Fruit fly (Drosophila melanogaster): ENCODE data around the gene CG16815.
A peak's percentile ranks its signal among the peaks of the same experiment; 100 is the strongest.

Gene CG16815

dm6 chr2L:13203437-13204137, 26.0 kb upstream of the CG16815 start, which contains the start of gene Pect (continued):
- TF ChIP-seq CG1024 (GFP tag; IDR thresholded peaks at IDR 0.05), result no peak
- TF ChIP-seq nerfin-1 (tag; optimal IDR thresholded peaks at IDR 0.05), result no peak
- TF ChIP-seq pros (GFP tag; optimal IDR thresholded peaks at IDR 0.05), result peak; percentile 31
- no peak for TF ChIP-seq wdn (GFP tag; IDR thresholded peaks at IDR 0.05)
- TF ChIP-seq row (GFP tag; IDR thresholded peaks at IDR 0.05), result peak; percentile 81
- no peak for TF ChIP-seq CG10147 (GFP tag; optimal IDR thresholded peaks at IDR 0.05)
- peak; percentile 8 for TF ChIP-seq CG12104 (GFP tag; optimal IDR thresholded peaks at IDR 0.05)
- TF ChIP-seq CG9215 (GFP tag; IDR thresholded peaks at IDR 0.05), result no peak
- 0 out of 2 replicates have a peak, but pooled peaks have one; percentile 6 for TF ChIP-seq E2f2 (GFP tag; IDR thresholded peaks at IDR 0.05)
- TF ChIP-seq CG9876 (GFP tag; optimal IDR thresholded peaks at IDR 0.05), result no peak
- no peak for TF ChIP-seq CG2116 (GFP tag; optimal IDR thresholded peaks at IDR 0.05)
- TF ChIP-seq MESR4 (GFP tag; optimal IDR thresholded peaks at IDR 0.05), result peak; percentile 83
- TF ChIP-seq CG16815 (GFP tag; optimal IDR thresholded peaks at IDR 0.05), result no peak
- TF ChIP-seq CG4282 (GFP tag; optimal IDR thresholded peaks at IDR 0.05), result no peak
- no peak; the same call in 2 of the 3 replicates for TF ChIP-seq HLH4C (GFP tag; IDR thresholded peaks at IDR 0.05; ENCODE audit: partially characterized antibody)
- TF ChIP-seq CG34422 (GFP tag; IDR thresholded peaks at IDR 0.05), result peak; percentile 15; the same call in 1 of the 3 replicates
- TF ChIP-seq tna (GFP tag; IDR thresholded peaks at IDR 0.05; ENCODE audit: partially characterized antibody), result no peak; the same call in 1 of the 2 replicates
- TF ChIP-seq NfI (GFP tag; optimal IDR thresholded peaks at IDR 0.05), result no peak
- 0 out of 2 replicates have a peak, but pooled peaks have one; percentile 9 for TF ChIP-seq Drgx (GFP tag; IDR thresholded peaks at IDR 0.05)
- no peak for TF ChIP-seq CG4424 (GFP tag; optimal IDR thresholded peaks at IDR 0.05)
- peak; percentile 5 for TF ChIP-seq wek (GFP tag; optimal IDR thresholded peaks at IDR 0.05)
- peak; percentile 83 for TF ChIP-seq BEAF-32 (GFP tag; optimal IDR thresholded peaks at IDR 0.05)
- TF ChIP-seq lilli (GFP tag; optimal IDR thresholded peaks at IDR 0.05), result no peak
- TF ChIP-seq dan (GFP tag; IDR thresholded peaks at IDR 0.05), result no peak
- peak; percentile 89; the same call in 3 of the 4 replicates for TF ChIP-seq chinmo (GFP tag; IDR thresholded peaks at IDR 0.05; ENCODE audit: partially characterized antibody)
- TF ChIP-seq CG12942 (GFP tag; optimal IDR thresholded peaks at IDR 0.05), result no peak
- no peak for TF ChIP-seq ATbp (GFP tag; optimal IDR thresholded peaks at IDR 0.05)
- TF ChIP-seq D (optimal IDR thresholded peaks at IDR 0.05), result no peak
- no peak for TF ChIP-seq D (GFP tag; optimal IDR thresholded peaks at IDR 0.05)
- TF ChIP-seq CG8290 (GFP tag; optimal IDR thresholded peaks at IDR 0.05), result no peak
- TF ChIP-seq CG8290 (tag; optimal IDR thresholded peaks at IDR 0.05), result no peak
- TF ChIP-seq CG32772 (GFP tag; IDR thresholded peaks at IDR 0.05), result no peak
- TF ChIP-seq CG9932 (GFP tag; IDR thresholded peaks at IDR 0.05), result peak; percentile 38
- TF ChIP-seq Scr (GFP tag; IDR thresholded peaks at IDR 0.05; ENCODE audit: partially characterized antibody), result peak; percentile 63
- TF ChIP-seq CG4328 (GFP tag; optimal IDR thresholded peaks at IDR 0.05), result no peak
- TF ChIP-seq CG17328 (GFP tag; IDR thresholded peaks at IDR 0.05), result no peak
- no peak for TF ChIP-seq bowl (GFP tag; IDR thresholded peaks at IDR 0.05)
- no peak; the same call in 2 of the 3 replicates for TF ChIP-seq Dbx (GFP tag; IDR thresholded peaks at IDR 0.05)
- no peak for TF ChIP-seq Dad (GFP tag; optimal IDR thresholded peaks at IDR 0.05)
- TF ChIP-seq HLH54F (GFP tag; optimal IDR thresholded peaks at IDR 0.05), result no peak
- no peak; the same call in 1 of the 2 replicates for TF ChIP-seq crol (GFP tag; IDR thresholded peaks at IDR 0.05)
- TF ChIP-seq bab2 (GFP tag; optimal IDR thresholded peaks at IDR 0.05), result no peak
- TF ChIP-seq mirr (GFP tag; optimal IDR thresholded peaks at IDR 0.05), result peak; percentile 49
- no peak for TF ChIP-seq usp (GFP tag; optimal IDR thresholded peaks at IDR 0.05)
- TF ChIP-seq gfzf (GFP tag; optimal IDR thresholded peaks at IDR 0.05), result peak; percentile 89
- no peak for TF ChIP-seq pnt (GFP tag; optimal IDR thresholded peaks at IDR 0.05)
- no peak for TF ChIP-seq Fer3 (tag; optimal IDR thresholded peaks at IDR 0.05)
- no peak for TF ChIP-seq CG14965 (GFP tag; optimal IDR thresholded peaks at IDR 0.05; ENCODE audit: borderline replicate concordance)
- peak; percentile 19; the same call in 1 of the 2 replicates for TF ChIP-seq stc (GFP tag; IDR thresholded peaks at IDR 0.05)
- no peak for TF ChIP-seq CG15479 (GFP tag; optimal IDR thresholded peaks at IDR 0.05)

Measured in whole organism, embryonic.